Fruit fly (Drosophila melanogaster) whole organism, embryonic: Measurements from ENCODE around the gene Npc1b.
A peak's percentile ranks its signal among the peaks of the same experiment; 100 is the strongest.

Experiments
- ATbp ChIP-seq: fragments of 200-800 bp; sonication (Bioruptor generic); optimal IDR thresholded peaks from 2 replicates; lab custom pipeline; 2017; ENCODE audit warnings: missing biosample characterization, mild to moderate bottlenecking, missing genetic modification characterization, missing genetic modification reagents
- Adf1 ChIP-seq: fragments of 200-800 bp; sonication (Bioruptor generic); IDR thresholded peaks from 2 replicates; pipeline ENCODE4 v1.3.6; 2022; ENCODE audit warnings: missing biosample characterization, missing genetic modification characterization
- Atf6 ChIP-seq: fragments of 200-800 bp; sonication (Bioruptor generic); IDR thresholded peaks from 2 replicates; pipeline ENCODE4 v1.3.6; 2022; ENCODE audit warnings: missing biosample characterization, missing genetic modification characterization
- Bteb2 ChIP-seq: fragments of 200-800 bp; sonication (Bioruptor generic); optimal IDR thresholded peaks from 2 replicates; lab custom pipeline; 2016; ENCODE audit warnings: missing biosample characterization, missing genetic modification characterization
- CG12769 ChIP-seq: fragments of 200-800 bp; sonication (Bioruptor generic); optimal IDR thresholded peaks from 2 replicates; lab custom pipeline; 2019; ENCODE audit warnings: missing biosample characterization, mild to moderate bottlenecking, missing genetic modification characterization, moderate library complexity
- CG1602 ChIP-seq: fragments of 200-800 bp; sonication (Bioruptor generic); optimal IDR thresholded peaks from 3 replicates; lab custom pipeline; 2016; ENCODE audit warnings: missing biosample characterization, missing genetic modification characterization
- CG17912 ChIP-seq: fragments of 200-800 bp; sonication (Bioruptor generic); optimal IDR thresholded peaks from 2 replicates; lab custom pipeline; 2018; ENCODE audit warnings: missing biosample characterization, mild to moderate bottlenecking, missing genetic modification characterization
- CG1832 ChIP-seq: fragments of 200-800 bp; sonication (Bioruptor generic); optimal IDR thresholded peaks from 2 replicates; lab custom pipeline; 2017; ENCODE audit warnings: missing biosample characterization, mild to moderate bottlenecking, missing genetic modification characterization, inconsistent platforms
- CG2129 ChIP-seq: fragments of 200-800 bp; sonication (Bioruptor generic); IDR thresholded peaks from 2 replicates; pipeline ENCODE4 v1.3.6; 2022; ENCODE audit warnings: missing biosample characterization, missing genetic modification characterization; ENCODE audit not compliant: partially characterized antibody
- CG2199 ChIP-seq: fragments of 200-800 bp; sonication (Bioruptor generic); IDR thresholded peaks from 3 replicates; pipeline ENCODE4 v1.3.6; 2022; ENCODE audit warnings: missing biosample characterization, missing genetic modification characterization
- CG2889 ChIP-seq: fragments of 200-800 bp; sonication (Bioruptor generic); IDR thresholded peaks from 3 replicates; pipeline ENCODE4 v1.3.6; 2022; ENCODE audit warnings: missing biosample characterization, missing genetic modification characterization
- CG31441 ChIP-seq: fragments of 200-800 bp; sonication (Bioruptor generic); IDR thresholded peaks from 2 replicates; pipeline ENCODE4 v1.3.6; 2022; ENCODE audit warnings: missing biosample characterization, missing genetic modification characterization
- CG3838 ChIP-seq: fragments of 200-800 bp; sonication (Bioruptor generic); optimal IDR thresholded peaks from 3 replicates; lab custom pipeline; 2016; ENCODE audit warnings: missing biosample characterization, missing genetic modification characterization
- CG6254 ChIP-seq: fragments of 200-800 bp; sonication (Bioruptor generic); optimal IDR thresholded peaks from 3 replicates; lab custom pipeline; 2017; ENCODE audit warnings: mild to moderate bottlenecking, missing biosample characterization, missing genetic modification reagents, missing genetic modification characterization
- CG6683 ChIP-seq: fragments of 200-800 bp; sonication (Bioruptor generic); optimal IDR thresholded peaks from 2 replicates; lab custom pipeline; 2017; ENCODE audit warnings: missing biosample characterization, mild to moderate bottlenecking, missing genetic modification characterization, missing genetic modification reagents
- CG7786 ChIP-seq: fragments of 200-800 bp; sonication (Bioruptor generic); optimal IDR thresholded peaks from 2 replicates; lab custom pipeline; 2016; ENCODE audit warnings: missing biosample characterization, missing genetic modification characterization
- CG7928 ChIP-seq: fragments of 200-800 bp; sonication (Bioruptor generic); optimal IDR thresholded peaks from 2 replicates; lab custom pipeline; 2017; ENCODE audit warnings: missing biosample characterization, mild to moderate bottlenecking, missing genetic modification characterization
- CG8281 ChIP-seq: fragments of 200-800 bp; sonication (Bioruptor generic); optimal IDR thresholded peaks from 2 replicates; lab custom pipeline; 2018; ENCODE audit warnings: missing biosample characterization, mild to moderate bottlenecking, missing genetic modification characterization, moderate library complexity
- CG8388 ChIP-seq: fragments of 200-800 bp; sonication (Bioruptor generic); optimal IDR thresholded peaks from 2 replicates; lab custom pipeline; 2019; ENCODE audit warnings: missing biosample characterization, mild to moderate bottlenecking, missing genetic modification characterization, moderate library complexity
- CG8478 ChIP-seq: fragments of >200 bp; optimal IDR thresholded peaks from 2 replicates; lab custom pipeline; 2018
- CG9215 ChIP-seq: fragments of 200-800 bp; sonication (Bioruptor generic); IDR thresholded peaks from 2 replicates; pipeline ENCODE4 v1.3.6; 2022; ENCODE audit warnings: missing biosample characterization, missing genetic modification characterization
- CG9727 ChIP-seq: fragments of 200-800 bp; sonication (Bioruptor generic); optimal IDR thresholded peaks from 3 replicates; lab custom pipeline; 2017; ENCODE audit warnings: missing biosample characterization, mild to moderate bottlenecking, missing genetic modification characterization
- CG9797 ChIP-seq: fragments of 200-800 bp; sonication (Bioruptor generic); optimal IDR thresholded peaks from 3 replicates; lab custom pipeline; 2018; ENCODE audit warnings: missing biosample characterization, mild to moderate bottlenecking, missing genetic modification characterization
- Deaf1 ChIP-seq: fragments of 200-800 bp; optimal IDR thresholded peaks from 3 replicates; lab custom pipeline; 2019; ENCODE audit warnings: missing biosample characterization, mild to moderate bottlenecking, missing genetic modification characterization, moderate library complexity
- Dp ChIP-seq: fragments of 200-800 bp; sonication (Bioruptor generic); optimal IDR thresholded peaks from 2 replicates; lab custom pipeline; 2018; ENCODE audit warnings: missing biosample characterization, mild to moderate bottlenecking, missing genetic modification characterization, moderate library complexity
- Ets97D ChIP-seq: fragments of 200-800 bp; sonication (Bioruptor generic); optimal IDR thresholded peaks from 3 replicates; lab custom pipeline; 2016; ENCODE audit warnings: missing biosample characterization, missing genetic modification characterization
- GATAe ChIP-seq: fragments of 200-800 bp; sonication (Bioruptor generic); conservative IDR thresholded peaks from 2 replicates; pipeline ENCODE4 v1.3.6; 2022; ENCODE audit warnings: missing biosample characterization, missing genetic modification characterization
- Gug ChIP-seq: fragments of 200-800 bp; sonication (Bioruptor generic); IDR thresholded peaks from 4 replicates; pipeline ENCODE4 v1.3.6; 2022; ENCODE audit warnings: missing biosample characterization, missing genetic modification characterization
- Hr39 ChIP-seq: fragments of >200 bp; optimal IDR thresholded peaks from 2 replicates; lab custom pipeline; 2017
- Lim3 ChIP-seq: fragments of 200-800 bp; sonication (Bioruptor generic); IDR thresholded peaks from 2 replicates; pipeline ENCODE4 v1.3.6; 2022; ENCODE audit warnings: missing biosample characterization, missing genetic modification characterization
- Mes4 ChIP-seq: fragments of 200-800 bp; sonication (Bioruptor generic); optimal IDR thresholded peaks from 2 replicates; lab custom pipeline; 2016; ENCODE audit warnings: missing biosample characterization, missing genetic modification characterization
- NC2α ChIP-seq: fragments of 200-800 bp; sonication (Bioruptor generic); optimal IDR thresholded peaks from 2 replicates; lab custom pipeline; 2016; ENCODE audit warnings: missing biosample characterization, missing genetic modification characterization
- Sry-δ ChIP-seq: fragments of 200-800 bp; sonication (Bioruptor generic); optimal IDR thresholded peaks from 2 replicates; lab custom pipeline; 2016; ENCODE audit warnings: missing biosample characterization, missing genetic modification characterization
- Ssrp ChIP-seq: fragments of 200-800 bp; sonication (Bioruptor generic); optimal IDR thresholded peaks from 2 replicates; lab custom pipeline; 2018; ENCODE audit warnings: missing biosample characterization, mild to moderate bottlenecking, missing genetic modification characterization, moderate library complexity
- Usf ChIP-seq: fragments of 200-800 bp; sonication (Bioruptor generic); optimal IDR thresholded peaks from 2 replicates; lab custom pipeline; 2017; ENCODE audit warnings: missing genotype, missing biosample characterization, missing genetic modification characterization
- abd-A ChIP-seq: fragments of 200-800 bp; sonication (Bioruptor generic); optimal IDR thresholded peaks from 3 replicates; lab custom pipeline; 2019; ENCODE audit warnings: missing biosample characterization, mild to moderate bottlenecking, missing genetic modification characterization, moderate library complexity
- crc ChIP-seq: fragments of 200-800 bp; sonication (Bioruptor generic); optimal IDR thresholded peaks from 2 replicates; lab custom pipeline; 2016; ENCODE audit warnings: missing biosample characterization, missing genetic modification characterization
- crol ChIP-seq: fragments of 200-800 bp; sonication (Bioruptor generic); IDR thresholded peaks from 2 replicates; pipeline ENCODE4 v1.3.6; 2022; ENCODE audit warnings: missing biosample characterization, missing genetic modification characterization
- ewg ChIP-seq: fragments of 200-800 bp; sonication (Bioruptor generic); optimal IDR thresholded peaks from 3 replicates; lab custom pipeline; 2017; ENCODE audit warnings: mild to moderate bottlenecking, missing biosample characterization, missing genetic modification reagents, missing genetic modification characterization
- exex ChIP-seq: fragments of 200-800 bp; sonication (Bioruptor generic); optimal IDR thresholded peaks from 4 replicates; lab custom pipeline; 2018; ENCODE audit warnings: missing biosample characterization, mild to moderate bottlenecking, missing genetic modification characterization, moderate library complexity
- grn ChIP-seq: fragments of 200-800 bp; sonication (Bioruptor generic); optimal IDR thresholded peaks from 3 replicates; lab custom pipeline; 2017; ENCODE audit warnings: missing biosample characterization, missing genetic modification characterization
- kah ChIP-seq: fragments of 200-800 bp; sonication (Bioruptor generic); optimal IDR thresholded peaks from 2 replicates; lab custom pipeline; 2018; ENCODE audit warnings: missing biosample characterization, mild to moderate bottlenecking, missing genetic modification characterization
- lmd ChIP-seq: fragments of 200-800 bp; sonication (Bioruptor generic); IDR thresholded peaks from 2 replicates; pipeline ENCODE4 v1.3.6; 2022; ENCODE audit warnings: missing biosample characterization, missing genetic modification characterization
- maf-S ChIP-seq: fragments of 200-800 bp; sonication (Bioruptor generic); optimal IDR thresholded peaks from 2 replicates; lab custom pipeline; 2016; ENCODE audit warnings: missing biosample characterization, missing genetic modification characterization
- mam ChIP-seq: fragments of 200-800 bp; sonication (Bioruptor generic); optimal IDR thresholded peaks from 3 replicates; lab custom pipeline; 2016; ENCODE audit warnings: missing biosample characterization, missing genetic modification characterization
- pb ChIP-seq: fragments of 200-800 bp; sonication (Bioruptor generic); optimal IDR thresholded peaks from 3 replicates; lab custom pipeline; 2016; ENCODE audit warnings: missing biosample characterization, missing genetic modification characterization
- pfk ChIP-seq: fragments of 200-800 bp; sonication (Bioruptor generic); optimal IDR thresholded peaks from 2 replicates; lab custom pipeline; 2018; ENCODE audit warnings: missing biosample characterization, mild to moderate bottlenecking, missing genetic modification characterization, moderate library complexity
- sd ChIP-seq: fragments of 200-800 bp; sonication (Bioruptor generic); optimal IDR thresholded peaks from 3 replicates; lab custom pipeline; 2018; ENCODE audit warnings: missing biosample characterization, mild to moderate bottlenecking, missing genetic modification characterization, moderate library complexity
- stc ChIP-seq: fragments of 200-800 bp; sonication (Bioruptor generic); IDR thresholded peaks from 2 replicates; pipeline ENCODE4 v1.3.6; 2022; ENCODE audit warnings: missing biosample characterization, missing genetic modification characterization
- wdn ChIP-seq: fragments of 200-800 bp; sonication (Bioruptor generic); IDR thresholded peaks from 2 replicates; pipeline ENCODE4 v1.3.6; 2022; ENCODE audit warnings: missing biosample characterization, missing genetic modification characterization
- yki ChIP-seq: fragments of >200 bp; optimal IDR thresholded peaks from 3 replicates; lab custom pipeline; 2018

The Npc1b gene

DNA sequence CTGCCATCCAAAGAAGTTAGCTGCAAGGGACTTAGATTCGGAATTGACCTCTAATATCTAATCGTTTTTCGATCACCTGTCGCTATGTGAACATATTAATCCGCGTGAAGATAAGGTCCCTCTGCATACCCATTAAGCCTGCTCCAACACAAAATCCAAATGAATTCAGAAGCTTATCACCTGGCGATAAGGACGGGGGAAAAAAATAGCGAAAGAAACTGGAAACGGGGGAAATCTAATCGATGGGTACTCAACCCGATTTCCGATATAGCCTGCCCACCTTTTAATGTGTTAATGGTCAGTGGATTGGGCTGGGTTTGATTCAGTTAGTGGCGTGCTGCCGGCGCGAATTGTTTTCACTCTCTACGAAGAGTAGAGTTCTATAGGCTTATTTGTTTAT lies at the start of gene Npc1b:
Gene Npc1b (plus strand): TSS at position 340 of the 400 bp plus-strand sequence.
- TF ChIP-seq ATbp (no peak), exex (peak; percentile 82), CG17912 (GFP tag; lab: Kevin White, UChicago) (no peak), Usf (GFP tag; lab: Kevin White, UChicago) (no peak), abd-A (tag; lab: Kevin White, UChicago) (no peak), GATAe (peak; percentile 59), CG2129 (no peak), Mes4 (no peak), maf-S (GFP tag; lab: Kevin White, UChicago) (no peak), wdn (no peak), CG8478 (lab: Kevin White, UChicago) (no peak), crc (GFP tag; lab: Kevin White, UChicago) (no peak), Dp (GFP tag; lab: Kevin White, UChicago) (no peak), NC2α (no peak), CG31441 (no peak), ewg (GFP tag; lab: Kevin White, UChicago) (no peak), CG2889 (GFP tag; lab: Robert Waterston, UW) (no peak), CG3838 (GFP tag; lab: Kevin White, UChicago) (no peak), CG8281 (no peak), sd (tag; lab: Kevin White, UChicago) (no peak), CG6254 (GFP tag; lab: Kevin White, UChicago) (no peak), grn (peak; percentile 32), Ssrp (tag; lab: Kevin White, UChicago) (no peak)

DNA sequence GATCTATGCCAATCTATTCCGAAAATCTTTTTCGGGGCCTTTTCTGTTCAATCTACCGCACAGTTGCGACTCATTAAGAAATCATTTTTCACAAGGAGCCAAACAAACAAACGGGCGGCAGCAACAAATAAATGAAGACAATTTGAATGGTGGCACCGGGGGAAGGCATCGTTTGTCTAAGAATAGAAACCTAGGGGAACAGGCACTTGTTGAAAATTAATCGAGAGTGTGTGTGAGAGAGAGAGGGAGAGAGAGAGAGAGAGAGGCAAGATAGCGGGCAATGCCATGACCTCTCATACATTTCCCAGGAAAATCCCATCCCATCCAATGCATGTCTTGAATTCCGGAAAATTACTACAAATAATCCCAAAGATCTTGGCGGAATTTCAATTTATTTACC lies 18.2 kb upstream of the Npc1b start:
- 0 out of 3 replicates have a peak, but pooled peaks have one; percentile 24 for TF ChIP-seq CG2199 (GFP tag; lab: Robert Waterston, UW)
- peak; percentile 82 for TF ChIP-seq kah (GFP tag; lab: Kevin White, UChicago)
- TF ChIP-seq CG7786 (GFP tag; lab: Kevin White, UChicago), result no peak
- no peak for TF ChIP-seq CG6683 (GFP tag; lab: Kevin White, UChicago)
- peak; percentile 76 for TF ChIP-seq sd (tag; lab: Kevin White, UChicago)
- no peak for TF ChIP-seq Lim3
- no peak for TF ChIP-seq CG9797
- TF ChIP-seq crol (GFP tag; lab: Robert Waterston, UW), result peak; percentile 35
- TF ChIP-seq CG7928 (GFP tag; lab: Kevin White, UChicago), result no peak
- TF ChIP-seq CG9727 (GFP tag; lab: Kevin White, UChicago), result no peak
- TF ChIP-seq Bteb2 (GFP tag; lab: Kevin White, UChicago), result no peak
- TF ChIP-seq Sry-δ, result no peak
- peak; percentile 88 for TF ChIP-seq CG12769 (tag; lab: Kevin White, UChicago)
- no peak for TF ChIP-seq Gug (GFP tag; lab: Robert Waterston, UW)
- TF ChIP-seq CG8388 (GFP tag; lab: Kevin White, UChicago), result no peak
- TF ChIP-seq CG1832, result peak; percentile 21
- TF ChIP-seq Atf6, result no peak
- TF ChIP-seq mam (GFP tag; lab: Kevin White, UChicago), result no peak
- no peak for TF ChIP-seq lmd (GFP tag; lab: Robert Waterston, UW)

DNA sequence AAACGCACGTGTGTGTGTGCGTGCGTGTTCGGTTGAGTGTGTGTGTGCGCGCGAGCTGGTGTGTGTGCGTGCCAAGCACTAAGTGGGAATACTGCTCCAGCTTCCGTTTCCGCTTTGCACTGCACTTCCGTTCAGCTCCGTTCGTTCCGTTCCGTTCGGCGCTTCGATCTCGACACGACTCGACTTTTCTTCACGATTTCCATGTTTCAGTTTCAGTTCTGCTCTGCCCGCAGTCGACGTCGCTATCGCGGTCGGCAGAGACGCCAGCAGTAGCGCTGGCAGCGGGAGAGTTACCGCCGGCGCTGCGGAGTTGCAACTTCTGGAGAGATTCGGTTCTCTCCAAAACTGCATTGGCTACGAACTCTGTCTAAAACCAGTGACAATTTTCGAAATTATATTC lies 10.9 kb upstream of the Npc1b start:
- TF ChIP-seq Adf1 (GFP tag; lab: Robert Waterston, UW), result peak; percentile 59
- TF ChIP-seq Deaf1 (tag; lab: Kevin White, UChicago), result peak; percentile 73
- TF ChIP-seq Hr39, result peak; percentile 87
- peak; percentile 22 for TF ChIP-seq Ets97D (GFP tag; lab: Kevin White, UChicago)
- no peak for TF ChIP-seq CG1602 (GFP tag; lab: Kevin White, UChicago)
- TF ChIP-seq yki, result no peak
- TF ChIP-seq pb (GFP tag; lab: Kevin White, UChicago), result no peak
- TF ChIP-seq pfk (GFP tag; lab: Kevin White, UChicago), result peak; percentile 21
- no peak for TF ChIP-seq CG9215 (GFP tag; lab: Robert Waterston, UW)
- no peak for TF ChIP-seq stc (GFP tag; lab: Robert Waterston, UW)
